Fruit fly (Drosophila melanogaster): ENCODE data around the gene Kif19A.

The Kif19A gene

DNA sequence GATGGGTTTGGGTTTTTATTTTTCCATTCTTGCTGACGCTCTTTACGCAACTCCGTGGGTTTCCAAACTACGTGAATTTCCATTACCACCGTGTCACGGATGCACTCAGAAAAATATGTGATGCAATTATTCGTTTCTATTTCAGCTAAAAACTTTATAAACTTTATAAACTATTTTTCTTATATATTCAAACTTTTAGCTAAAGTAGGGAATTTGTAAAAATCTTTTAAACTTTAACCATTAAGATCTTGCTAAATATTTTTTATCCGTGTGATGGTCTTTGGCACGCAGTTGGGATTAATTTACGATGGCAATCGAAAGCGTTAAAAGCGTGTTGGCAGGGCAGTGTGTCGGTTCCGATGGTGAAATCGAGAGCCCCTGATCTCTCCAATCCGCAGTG lies 22.8 kb downstream of the Kif19A start (continued):
- TF ChIP-seq CG2712 (tag; optimal IDR thresholded peaks at IDR 0.05) (peak; percentile 72), HHEX (GFP tag; optimal IDR thresholded peaks at IDR 0.05) (peak; percentile 22), Camta (GFP tag; optimal IDR thresholded peaks at IDR 0.05) (no peak), bowl (GFP tag; IDR thresholded peaks at IDR 0.05) (no peak), CG33213 (GFP tag; optimal IDR thresholded peaks at IDR 0.05) (no peak), Dref (GFP tag; IDR thresholded peaks at IDR 0.05) (no peak), Poxn (GFP tag; IDR thresholded peaks at IDR 0.05) (no peak), CG4360 (GFP tag; IDR thresholded peaks at IDR 0.05) (0 out of 2 replicates have a peak, but pooled peaks have one; percentile 11), Ets97D (GFP tag; optimal IDR thresholded peaks at IDR 0.05) (no peak), crol (GFP tag; IDR thresholded peaks at IDR 0.05) (no peak), CG17186 (GFP tag; optimal IDR thresholded peaks at IDR 0.05) (no peak), HLH3B (GFP tag; IDR thresholded peaks at IDR 0.05) (peak; percentile 70), schlank (tag; optimal IDR thresholded peaks at IDR 0.05) (no peak), CG16813 (GFP tag; IDR thresholded peaks at IDR 0.05; ENCODE audit: partially characterized antibody) (no peak), CG2678 (tag; optimal IDR thresholded peaks at IDR 0.05) (peak; percentile 77), eyg (GFP tag; optimal IDR thresholded peaks at IDR 0.05) (no peak), E2f2 (GFP tag; IDR thresholded peaks at IDR 0.05) (peak; percentile 27; the same call in 1 of the 2 replicates), jing (GFP tag; optimal IDR thresholded peaks at IDR 0.05) (no peak), CG10654 (GFP tag; optimal IDR thresholded peaks at IDR 0.05) (no peak), vfl (GFP tag; optimal IDR thresholded peaks at IDR 0.05) (no peak), Sry-δ (GFP tag; optimal IDR thresholded peaks at IDR 0.05) (no peak), cas (GFP tag; IDR thresholded peaks at IDR 0.05) (no peak), CG12769 (tag; optimal IDR thresholded peaks at IDR 0.05) (no peak), Dip3 (GFP tag; optimal IDR thresholded peaks at IDR 0.05) (no peak), pho (GFP tag; optimal IDR thresholded peaks at IDR 0.05) (no peak), YL-1 (GFP tag; optimal IDR thresholded peaks at IDR 0.05) (no peak), zfh1 (GFP tag; IDR thresholded peaks at IDR 0.05) (peak; percentile 37; the same call in 1 of the 3 replicates), CG3163 (GFP tag; optimal IDR thresholded peaks at IDR 0.05) (no peak), Deaf1 (tag; optimal IDR thresholded peaks at IDR 0.05) (peak; percentile 33), fd96Cb (tag; optimal IDR thresholded peaks at IDR 0.05) (peak; percentile 53), danr (GFP tag; IDR thresholded peaks at IDR 0.05) (0 out of 2 replicates have a peak, but pooled peaks have one; percentile 13), CG10209 (GFP tag; optimal IDR thresholded peaks at IDR 0.05) (peak; percentile 16), CkIIα-i1 (GFP tag; IDR thresholded peaks at IDR 0.05) (no peak), D19B (GFP tag; optimal IDR thresholded peaks at IDR 0.05) (no peak), chif (GFP tag; optimal IDR thresholded peaks at IDR 0.05) (no peak), aop (GFP tag; IDR thresholded peaks at IDR 0.05) (no peak), CG9932 (GFP tag; IDR thresholded peaks at IDR 0.05) (no peak), CG16779 (GFP tag; IDR thresholded peaks at IDR 0.05) (no peak), CG2116 (GFP tag; optimal IDR thresholded peaks at IDR 0.05) (no peak), eve (GFP tag; optimal IDR thresholded peaks at IDR 0.05) (peak in 1 of 2 experiments; percentile 12), CG12942 (GFP tag; optimal IDR thresholded peaks at IDR 0.05) (no peak), Aef1 (GFP tag; IDR thresholded peaks at IDR 0.05) (no peak; the same call in 2 of the 3 replicates), CG11093 (GFP tag; IDR thresholded peaks at IDR 0.05) (0 out of 3 replicates have a peak, but pooled peaks have one; percentile 22), CG15011 (GFP tag; optimal IDR thresholded peaks at IDR 0.05) (no peak), Hr3 (GFP tag; optimal IDR thresholded peaks at IDR 0.05) (no peak), mld (GFP tag; IDR thresholded peaks at IDR 0.05; ENCODE audit: partially characterized antibody) (no peak), Nf-YB (GFP tag; optimal IDR thresholded peaks at IDR 0.05) (peak; percentile 18), Nf-YA (GFP tag; IDR thresholded peaks at IDR 0.05) (no peak; the same call in 1 of the 2 replicates), CG15073 (GFP tag; optimal IDR thresholded peaks at IDR 0.05) (no peak), az2 (GFP tag; optimal IDR thresholded peaks at IDR 0.05) (peak; percentile 41), Atf6 (GFP tag; IDR thresholded peaks at IDR 0.05) (peak; percentile 39; the same call in 1 of the 2 replicates), Ravus (GFP tag; IDR thresholded peaks at IDR 0.05) (no peak)
